Fruit fly (Drosophila melanogaster): ENCODE measurements around the gene pip.
A peak's percentile ranks its signal among the peaks of the same experiment; 100 is the strongest.

The pip gene

DNA sequence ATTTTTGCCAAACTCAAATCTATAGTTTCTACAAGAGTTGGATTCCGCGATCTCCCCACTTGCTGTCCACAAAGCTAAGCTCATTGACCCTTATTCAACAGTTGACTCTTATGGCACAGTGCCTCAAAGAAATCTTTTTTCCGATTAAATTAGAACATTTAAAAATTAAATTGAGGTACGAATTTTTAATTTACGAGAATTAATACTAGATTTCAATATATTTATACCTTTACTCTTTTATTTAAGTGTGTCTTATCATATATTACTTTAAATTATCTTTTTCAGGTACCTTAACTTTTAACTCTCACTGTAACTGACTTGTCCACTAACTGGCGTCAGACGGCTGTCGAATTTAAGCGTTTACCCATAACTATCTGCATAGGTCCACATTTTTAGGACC lies 825 bp upstream of the pip start (continued):
- TF ChIP-seq Lhr (GFP tag; optimal IDR thresholded peaks at IDR 0.05), result no peak
- TF ChIP-seq wek (GFP tag; optimal IDR thresholded peaks at IDR 0.05), result no peak
- TF ChIP-seq CG11093 (GFP tag; IDR thresholded peaks at IDR 0.05), result no peak
- TF ChIP-seq CG14441 (GFP tag; IDR thresholded peaks at IDR 0.05), result peak; percentile 53
- no peak for TF ChIP-seq B-H1 (GFP tag; IDR thresholded peaks at IDR 0.05)
- no peak for TF ChIP-seq Ravus (GFP tag; IDR thresholded peaks at IDR 0.05)
- no peak for TF ChIP-seq ATbp (GFP tag; optimal IDR thresholded peaks at IDR 0.05)
- TF ChIP-seq CG2712 (tag; optimal IDR thresholded peaks at IDR 0.05), result peak; percentile 80
- no peak for TF ChIP-seq CG15514 (GFP tag; optimal IDR thresholded peaks at IDR 0.05)
- no peak for TF ChIP-seq CG5245 (GFP tag; optimal IDR thresholded peaks at IDR 0.05)
- TF ChIP-seq CG8359 (GFP tag; optimal IDR thresholded peaks at IDR 0.05; ENCODE audit: borderline replicate concordance), result no peak
- TF ChIP-seq wdn (GFP tag; IDR thresholded peaks at IDR 0.05), result no peak
- no peak for TF ChIP-seq CG31365 (tag; optimal IDR thresholded peaks at IDR 0.05)
- TF ChIP-seq bowl (GFP tag; IDR thresholded peaks at IDR 0.05), result no peak
- TF ChIP-seq Blimp-1 (GFP tag; optimal IDR thresholded peaks at IDR 0.05), result peak; percentile 62
- TF ChIP-seq CG9727 (GFP tag; optimal IDR thresholded peaks at IDR 0.05), result no peak
- TF ChIP-seq CG18764 (GFP tag; optimal IDR thresholded peaks at IDR 0.05), result no peak
- TF ChIP-seq toy (GFP tag; IDR thresholded peaks at IDR 0.05), result no peak
- TF ChIP-seq Trl (optimal IDR thresholded peaks at IDR 0.05), result no peak
- TF ChIP-seq Trl (GFP tag; optimal IDR thresholded peaks at IDR 0.05), result no peak
- no peak for TF ChIP-seq otp (GFP tag; IDR thresholded peaks at IDR 0.05)
- TF ChIP-seq Scr (GFP tag; IDR thresholded peaks at IDR 0.05; ENCODE audit: partially characterized antibody), result no peak
- TF ChIP-seq cato (GFP tag; optimal IDR thresholded peaks at IDR 0.05; ENCODE audit: borderline replicate concordance), result no peak
- TF ChIP-seq CG7839 (tag; optimal IDR thresholded peaks at IDR 0.05), result peak; percentile 73
- no peak for TF ChIP-seq corto (GFP tag; optimal IDR thresholded peaks at IDR 0.05)
- TF ChIP-seq Fer3 (tag; optimal IDR thresholded peaks at IDR 0.05), result peak; percentile 33
- no peak for TF ChIP-seq H2.0 (GFP tag; IDR thresholded peaks at IDR 0.05)
- TF ChIP-seq ranshi (GFP tag; IDR thresholded peaks at IDR 0.05), result peak; percentile 48; the same call in 1 of the 2 replicates
- TF ChIP-seq CG7928 (GFP tag; optimal IDR thresholded peaks at IDR 0.05), result no peak
- no peak for TF ChIP-seq CG3407 (GFP tag; optimal IDR thresholded peaks at IDR 0.05)
- no peak for TF ChIP-seq sr (GFP tag; IDR thresholded peaks at IDR 0.05)
- peak in 1 of 2 experiments; percentile 4 for TF ChIP-seq Eip74EF (GFP tag; optimal IDR thresholded peaks at IDR 0.05)
- peak; percentile 65 for TF ChIP-seq dysf (GFP tag; IDR thresholded peaks at IDR 0.05)
- TF ChIP-seq Ets97D (GFP tag; optimal IDR thresholded peaks at IDR 0.05), result no peak
- TF ChIP-seq CG31224 (GFP tag; IDR thresholded peaks at IDR 0.05), result peak; percentile 30; the same call in 1 of the 2 replicates
- peak; percentile 66 for TF ChIP-seq CG14667 (GFP tag; IDR thresholded peaks at IDR 0.05)
- TF ChIP-seq unpg (GFP tag; optimal IDR thresholded peaks at IDR 0.05), result peak; percentile 65
- no peak for TF ChIP-seq CG13894 (tag; optimal IDR thresholded peaks at IDR 0.05)
- TF ChIP-seq Meics (GFP tag; optimal IDR thresholded peaks at IDR 0.05), result no peak
- TF ChIP-seq CG4360 (GFP tag; IDR thresholded peaks at IDR 0.05), result no peak
- no peak for TF ChIP-seq CG13287 (GFP tag; IDR thresholded peaks at IDR 0.05; ENCODE audit: partially characterized antibody)
- TF ChIP-seq hkb (optimal IDR thresholded peaks at IDR 0.05), result no peak
- peak; percentile 31; the same call in 1 of the 2 replicates for TF ChIP-seq hkb (GFP tag; IDR thresholded peaks at IDR 0.05)
- TF ChIP-seq wor (GFP tag; IDR thresholded peaks at IDR 0.05), result 0 out of 2 replicates have a peak, but pooled peaks have one; percentile 13
- TF ChIP-seq CG15269 (tag; optimal IDR thresholded peaks at IDR 0.05), result peak; percentile 50
- TF ChIP-seq slbo (GFP tag; IDR thresholded peaks at IDR 0.05), result peak; percentile 58
- peak; percentile 57 for TF ChIP-seq grau (tag; optimal IDR thresholded peaks at IDR 0.05)
- no peak for TF ChIP-seq CG12155 (GFP tag; optimal IDR thresholded peaks at IDR 0.05)
- TF ChIP-seq CG6854 (GFP tag; optimal IDR thresholded peaks at IDR 0.05), result no peak
- no peak for TF ChIP-seq cas (GFP tag; IDR thresholded peaks at IDR 0.05)
- no peak for TF ChIP-seq CG10462 (GFP tag; optimal IDR thresholded peaks at IDR 0.05)
- TF ChIP-seq CG6689 (GFP tag; IDR thresholded peaks at IDR 0.05), result peak; percentile 68
